Worm (Caenorhabditis elegans): ENCODE data around the gene mak-1.

Gene mak-1

ce11 chrII:8784235-8784928, 40.5 kb downstream of the mak-1 start (continued):
- TF ChIP-seq ceh-63 (GFP tag; optimal IDR thresholded peaks at IDR 0.05) (no peak), lin-14 (GFP tag; optimal IDR thresholded peaks at IDR 0.05) (peak; percentile 62), fos-1 (tag; optimal IDR thresholded peaks at IDR 0.05) (peak; percentile 24), ets-5 (GFP tag; IDR thresholded peaks at IDR 0.05) (no peak), pqm-1 (tag; optimal IDR thresholded peaks at IDR 0.05) (no peak), efl-3 (GFP tag; optimal IDR thresholded peaks at IDR 0.05) (no peak), elt-2 (tag; optimal IDR thresholded peaks at IDR 0.05) (no peak), dpl-1 (GFP tag; optimal IDR thresholded peaks at IDR 0.05) (peak in 1 of 3 experiments; percentile 26), dsc-1 (tag; optimal IDR thresholded peaks at IDR 0.05) (peak; percentile 97), ztf-11 (tag; optimal IDR thresholded peaks at IDR 0.05) (no peak), unc-86 (tag; optimal IDR thresholded peaks at IDR 0.05) (peak; percentile 30), nhr-85 (tag) (no peak), unc-98 (GFP tag; IDR thresholded peaks at IDR 0.05) (no peak)

DNA sequence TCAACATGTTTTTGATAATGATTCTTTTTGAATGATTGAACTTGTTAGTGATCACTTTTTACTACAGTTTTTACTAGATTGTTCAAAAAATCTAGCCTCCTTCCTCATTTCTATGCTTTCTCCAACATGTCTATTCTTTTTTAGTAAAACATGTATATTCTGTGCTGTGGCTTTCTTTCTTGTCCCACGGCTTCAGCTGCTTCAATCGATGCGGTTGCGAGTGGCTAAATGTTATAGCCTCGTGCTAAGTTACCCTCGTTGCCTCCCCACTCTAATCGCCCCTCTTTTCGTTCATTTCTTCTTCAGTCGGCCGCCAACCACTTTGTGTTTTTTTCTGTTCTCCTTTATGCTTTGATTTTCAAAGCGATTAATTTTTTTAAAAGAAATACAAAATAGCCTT, 42.0 kb downstream of the mak-1 start:
- TF ChIP-seq blmp-1 (tag; optimal IDR thresholded peaks at IDR 0.05) (no peak), lin-13 (GFP tag; optimal IDR thresholded peaks at IDR 0.05) (no peak), swsn-7 (tag; optimal IDR thresholded peaks at IDR 0.05) (peak; percentile 19), snpc-4 (tag; optimal IDR thresholded peaks at IDR 0.05) (no peak), unc-130 (tag; optimal IDR thresholded peaks at IDR 0.05) (no peak), ceh-88 (GFP tag; IDR thresholded peaks at IDR 0.05) (no peak), efl-3 (GFP tag; optimal IDR thresholded peaks at IDR 0.05) (no peak), nhr-84 (tag; optimal IDR thresholded peaks at IDR 0.05) (no peak), dsc-1 (tag; optimal IDR thresholded peaks at IDR 0.05) (peak; percentile 17), nhr-85 (tag) (no peak), ceh-8 (GFP tag; optimal IDR thresholded peaks at IDR 0.05) (no peak), nhr-71 (tag; optimal IDR thresholded peaks at IDR 0.05) (peak; percentile 10), lsy-2 (tag; optimal IDR thresholded peaks at IDR 0.05) (peak in 1 of 2 experiments; percentile 13), egl-27 (tag; optimal IDR thresholded peaks at IDR 0.05) (no peak), aha-1 (tag; optimal IDR thresholded peaks at IDR 0.05) (no peak), rnt-1 (tag; optimal IDR thresholded peaks at IDR 0.05) (no peak), grh-1 (GFP tag; IDR thresholded peaks at IDR 0.05) (no peak), F16B12.6 (tag; optimal IDR thresholded peaks at IDR 0.05) (no peak), fkh-8 (tag; optimal IDR thresholded peaks at IDR 0.05) (peak; percentile 15), Y116A8C.19 (tag; optimal IDR thresholded peaks at IDR 0.05; ENCODE audit: borderline replicate concordance) (no peak), mab-9 (GFP tag; IDR thresholded peaks at IDR 0.05) (no peak), ceh-63 (GFP tag; optimal IDR thresholded peaks at IDR 0.05) (no peak), aly-2 (tag; optimal IDR thresholded peaks at IDR 0.05) (no peak), ceh-82 (tag; optimal IDR thresholded peaks at IDR 0.05) (peak in 2 of 3 experiments; percentile 4 to 54), hlh-17 (GFP tag; optimal IDR thresholded peaks at IDR 0.05; ENCODE audit: borderline replicate concordance) (no peak), nhr-47 (tag; optimal IDR thresholded peaks at IDR 0.05) (no peak), snu-23 (GFP tag; optimal IDR thresholded peaks at IDR 0.05) (peak; percentile 3), lin-14 (GFP tag; optimal IDR thresholded peaks at IDR 0.05) (peak; percentile 65), mep-1 (tag; optimal IDR thresholded peaks at IDR 0.05) (no peak), ztf-4 (tag; optimal IDR thresholded peaks at IDR 0.05) (no peak)

DNA sequence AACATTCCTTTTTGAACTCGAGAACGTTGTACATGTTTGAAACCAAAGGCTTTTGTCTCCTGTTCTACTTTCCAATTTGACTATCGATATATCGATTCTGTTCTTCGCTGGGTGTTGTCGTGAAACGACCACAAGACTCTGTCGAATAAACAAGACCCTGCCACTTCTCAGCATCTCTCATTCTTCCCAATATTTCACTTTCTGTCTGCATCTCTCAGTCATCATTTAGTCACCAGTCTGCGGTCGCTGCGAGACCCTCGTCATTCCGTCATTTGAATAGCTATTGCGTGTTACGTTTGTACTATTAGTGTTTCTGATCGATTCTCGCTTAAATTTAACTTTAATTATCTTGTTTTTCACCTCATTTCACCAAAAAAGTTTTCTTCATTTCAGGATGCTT, 43.5 kb downstream of the mak-1 start:
- TF ChIP-seq pqm-1 (tag; optimal IDR thresholded peaks at IDR 0.05) (no peak), egl-27 (tag; optimal IDR thresholded peaks at IDR 0.05) (no peak), hpl-2 (GFP tag; optimal IDR thresholded peaks at IDR 0.05) (peak; percentile 86), rnt-1 (tag; optimal IDR thresholded peaks at IDR 0.05) (peak; percentile 94), F16B12.6 (tag; optimal IDR thresholded peaks at IDR 0.05) (peak; percentile 61), dsc-1 (tag; optimal IDR thresholded peaks at IDR 0.05) (peak; percentile 96), swsn-7 (tag; optimal IDR thresholded peaks at IDR 0.05) (peak; percentile 98), elt-2 (tag; optimal IDR thresholded peaks at IDR 0.05) (peak; percentile 82), pag-3 (tag; optimal IDR thresholded peaks at IDR 0.05; ENCODE audit: borderline replicate concordance, insufficient read depth) (no peak), ceh-90 (tag; optimal IDR thresholded peaks at IDR 0.05) (no peak), hlh-17 (GFP tag; optimal IDR thresholded peaks at IDR 0.05; ENCODE audit: borderline replicate concordance) (no peak), ama-1 (optimal IDR thresholded peaks at IDR 0.05) (peak; percentile 96), mdl-1 (tag; optimal IDR thresholded peaks at IDR 0.05) (peak in 1 of 2 experiments; percentile 94), lin-13 (GFP tag; optimal IDR thresholded peaks at IDR 0.05) (peak; percentile 94), C04F5.9 (tag; optimal IDR thresholded peaks at IDR 0.05) (peak; percentile 78), tlp-1 (tag; optimal IDR thresholded peaks at IDR 0.05) (no peak), nhr-84 (tag; optimal IDR thresholded peaks at IDR 0.05) (no peak), unc-30 (tag; optimal IDR thresholded peaks at IDR 0.05) (no peak), Y116A8C.19 (tag; optimal IDR thresholded peaks at IDR 0.05; ENCODE audit: borderline replicate concordance) (peak; percentile 33), vab-15 (tag; optimal IDR thresholded peaks at IDR 0.05) (peak; percentile 87), lin-35 (GFP tag; optimal IDR thresholded peaks at IDR 0.05) (peak; percentile 88 to 94)
